Worm (Caenorhabditis elegans): ENCODE results near the gene F14F8.14.

F14F8.14 gene

DNA sequence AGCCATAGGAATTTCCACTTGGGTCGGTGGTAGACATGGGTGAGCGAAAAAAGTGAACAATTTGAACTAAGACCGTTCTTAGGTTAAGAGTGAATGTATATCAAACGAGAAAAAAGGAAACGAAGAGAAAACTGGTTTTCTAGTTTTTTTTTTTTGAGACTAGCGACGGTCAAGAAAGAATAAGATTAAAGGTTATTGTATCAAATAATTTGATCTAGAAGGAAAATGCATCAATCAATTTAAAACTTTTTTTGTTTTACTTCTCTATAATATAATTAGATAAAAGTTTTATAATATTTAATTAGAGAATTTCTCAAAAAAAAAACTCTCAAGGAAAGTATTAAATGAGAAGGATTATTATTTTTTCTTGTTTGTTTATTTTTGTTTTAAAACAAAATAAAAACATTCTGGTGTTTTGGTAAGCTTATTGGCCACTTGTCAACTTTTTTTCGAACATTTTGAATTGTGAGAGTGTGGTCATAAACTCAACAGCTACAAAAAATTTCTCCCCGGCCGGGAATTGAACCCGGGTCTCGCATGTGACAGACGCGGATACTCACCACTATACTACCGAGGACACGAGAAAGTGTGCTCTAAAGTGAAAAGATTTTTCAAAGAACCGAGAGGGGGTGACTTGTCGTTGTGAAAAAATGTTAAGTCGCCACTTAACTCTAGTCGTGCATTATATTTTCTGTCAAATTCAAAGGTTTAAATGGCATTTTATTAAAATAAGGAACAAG lies 21.2 kb downstream of the F14F8.14 start, which contains the start of gene W06G6.17:
W06G6.17 (minus strand) TSS at position 51 of the 740 bp plus-strand sequence.
- TF ChIP-seq rnt-1 (tag; optimal IDR thresholded peaks at IDR 0.05) (no peak), ets-5 (GFP tag; IDR thresholded peaks at IDR 0.05) (no peak), elt-3 (tag; optimal IDR thresholded peaks at IDR 0.05) (no peak), isw-1 (GFP tag; IDR thresholded peaks at IDR 0.05) (no peak), lin-14 (GFP tag; optimal IDR thresholded peaks at IDR 0.05) (no peak), tbx-2 (tag; optimal IDR thresholded peaks at IDR 0.05) (no peak), C16A3.4 (tag; optimal IDR thresholded peaks at IDR 0.05) (no peak), nhr-71 (tag; optimal IDR thresholded peaks at IDR 0.05) (no peak), nhr-47 (tag; optimal IDR thresholded peaks at IDR 0.05) (no peak), nhr-85 (tag) (no peak), C34B4.2 (tag; optimal IDR thresholded peaks at IDR 0.05) (no peak), dpl-1 (GFP tag; optimal IDR thresholded peaks at IDR 0.05) (no peak), nhr-90 (tag; optimal IDR thresholded peaks at IDR 0.05; ENCODE audit: poor library complexity) (no peak), fkh-4 (tag; optimal IDR thresholded peaks at IDR 0.05; ENCODE audit: borderline replicate concordance) (no peak), ceh-82 (tag; optimal IDR thresholded peaks at IDR 0.05) (no peak)

ce11 chrV:16643558-16643957 lies 23.0 kb downstream of the F14F8.14 start, which contains the start of gene srw-77:
Gene srw-77, minus strand, starts transcription at chrV:16643658.
- TF ChIP-seq irx-1 (tag; optimal IDR thresholded peaks at IDR 0.05) (no peak), nhr-85 (tag) (no peak), ceh-63 (GFP tag; optimal IDR thresholded peaks at IDR 0.05) (no peak), nhr-237 (tag; optimal IDR thresholded peaks at IDR 0.05) (no peak), C34B4.2 (tag; optimal IDR thresholded peaks at IDR 0.05) (no peak), sup-37 (GFP tag; optimal IDR thresholded peaks at IDR 0.05) (no peak), ceh-82 (tag; optimal IDR thresholded peaks at IDR 0.05) (no peak), nhr-12 (tag; optimal IDR thresholded peaks at IDR 0.05) (no peak), lin-35 (GFP tag; optimal IDR thresholded peaks at IDR 0.05) (no peak), lsy-2 (tag; optimal IDR thresholded peaks at IDR 0.05) (no peak), fkh-4 (tag; optimal IDR thresholded peaks at IDR 0.05; ENCODE audit: borderline replicate concordance) (no peak), swsn-7 (tag; optimal IDR thresholded peaks at IDR 0.05) (no peak), nhr-77 (tag; optimal IDR thresholded peaks at IDR 0.05) (no peak), snpc-4 (tag; optimal IDR thresholded peaks at IDR 0.05) (no peak), elt-3 (tag; optimal IDR thresholded peaks at IDR 0.05) (no peak)

DNA sequence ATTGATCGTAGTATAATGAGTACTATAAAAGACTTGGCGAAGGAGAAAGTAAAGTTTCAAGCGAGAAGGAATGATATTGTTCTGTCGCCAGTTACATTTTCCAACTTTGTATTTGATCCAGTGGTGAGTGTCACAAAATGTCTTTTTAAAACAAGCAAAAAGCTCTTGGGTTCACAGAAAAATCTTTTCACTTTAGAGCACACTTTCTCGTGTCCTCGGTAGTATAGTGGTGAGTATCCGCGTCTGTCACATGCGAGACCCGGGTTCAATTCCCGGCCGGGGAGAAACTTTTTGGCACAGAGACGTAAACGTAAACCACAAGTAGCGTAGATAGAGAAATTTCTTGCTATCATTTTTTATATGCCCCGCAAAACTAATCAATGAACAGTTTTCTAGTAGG lies 26.2 kb downstream of the F14F8.14 start:
- no peak for TF ChIP-seq lir-3 (tag; optimal IDR thresholded peaks at IDR 0.05; ENCODE audit: poor library complexity)
- no peak for TF ChIP-seq dsc-1 (tag; optimal IDR thresholded peaks at IDR 0.05)
- no peak for TF ChIP-seq irx-1 (tag; optimal IDR thresholded peaks at IDR 0.05)
- TF ChIP-seq efl-3 (GFP tag; optimal IDR thresholded peaks at IDR 0.05) = no peak

- TF ChIP-seq nhr-12 (tag; optimal IDR thresholded peaks at IDR 0.05) = no peak
- no peak for TF ChIP-seq swsn-7 (tag; optimal IDR thresholded peaks at IDR 0.05)
- no peak for TF ChIP-seq irx-1 (tag; optimal IDR thresholded peaks at IDR 0.05)
- no peak for TF ChIP-seq nhr-19 (GFP tag; conservative IDR thresholded peaks at IDR 0.05)
- no peak for TF ChIP-seq ces-1 (GFP tag; optimal IDR thresholded peaks at IDR 0.05)
- no peak for TF ChIP-seq C04F5.9 (tag; optimal IDR thresholded peaks at IDR 0.05)
- TF ChIP-seq elt-3 (tag; optimal IDR thresholded peaks at IDR 0.05) = no peak
- TF ChIP-seq unc-30 (tag; optimal IDR thresholded peaks at IDR 0.05) = no peak
- no peak for TF ChIP-seq ztf-11 (tag; optimal IDR thresholded peaks at IDR 0.05)
- TF ChIP-seq pqm-1 (tag; optimal IDR thresholded peaks at IDR 0.05) = no peak
- no peak for TF ChIP-seq aly-2 (tag; optimal IDR thresholded peaks at IDR 0.05)
- TF ChIP-seq sptf-1 (tag; optimal IDR thresholded peaks at IDR 0.05) = no peak
- no peak for TF ChIP-seq dsc-1 (tag; optimal IDR thresholded peaks at IDR 0.05)
- TF ChIP-seq isw-1 (GFP tag; IDR thresholded peaks at IDR 0.05) = no peak
- no peak for TF ChIP-seq lir-3 (tag; optimal IDR thresholded peaks at IDR 0.05; ENCODE audit: poor library complexity)
Measured at ce11 chrV:16638204-16638603, 28.3 kb downstream of the F14F8.14 start, which contains the start of gene srw-76. Gene srw-76, minus strand, starts transcription at chrV:16638304.
